Fruit fly (Drosophila melanogaster): Measurements from ENCODE around the gene CG43294.

Gene CG43294

dm6 chr3L:11957669-11958333 is at the start of gene CG43294, which contains the start of gene CG11570:
Gene CG43294, plus strand, starts transcription at chr3L:11958283.
Gene CG11570, minus strand, starts transcription at chr3L:11957769.
- TF ChIP-seq CTCF (optimal IDR thresholded peaks at IDR 0.05) (no peak), CG8478 (optimal IDR thresholded peaks at IDR 0.05) (no peak)

- TF ChIP-seq CG8478 (optimal IDR thresholded peaks at IDR 0.05): no peak
- TF ChIP-seq CTCF (optimal IDR thresholded peaks at IDR 0.05): peak; percentile 28 to 44
These were observed 39.9 kb upstream of the CG43294 start for dm6 chr3L:11918217-11918616.

dm6 chr3L:11921213-11921612 is 36.9 kb upstream of the CG43294 start, which contains the start of gene CG11588:
Gene CG11588, plus strand, starts transcription at chr3L:11921513.
- TF ChIP-seq CTCF (optimal IDR thresholded peaks at IDR 0.05): no peak
- TF ChIP-seq CG8478 (optimal IDR thresholded peaks at IDR 0.05): no peak

- no peak for TF ChIP-seq CTCF (optimal IDR thresholded peaks at IDR 0.05)
- no peak for TF ChIP-seq CG8478 (optimal IDR thresholded peaks at IDR 0.05)
These were observed 33.4 kb upstream of the CG43294 start, which contains the start of gene SdhAL for dm6 chr3L:11924657-11925056. Gene SdhAL, minus strand, starts transcription at chr3L:11924757.

- TF ChIP-seq CG8478 (optimal IDR thresholded peaks at IDR 0.05) (no peak), CTCF (optimal IDR thresholded peaks at IDR 0.05) (no peak)
These were observed 32.7 kb upstream of the CG43294 start for dm6 chr3L:11925382-11925781.

- TF ChIP-seq CTCF (optimal IDR thresholded peaks at IDR 0.05) (no peak), CG8478 (optimal IDR thresholded peaks at IDR 0.05) (no peak)
These were observed 30.8 kb upstream of the CG43294 start, which contains the start of gene byn for dm6 chr3L:11927287-11927743. Gene byn, plus strand, starts transcription at chr3L:11927693.

- no peak for TF ChIP-seq CG8478 (optimal IDR thresholded peaks at IDR 0.05)
- TF ChIP-seq CTCF (optimal IDR thresholded peaks at IDR 0.05): no peak
These were observed 26.5 kb upstream of the CG43294 start for dm6 chr3L:11931619-11932018.

dm6 chr3L:11937270-11937669 is 20.8 kb upstream of the CG43294 start:
- TF ChIP-seq CTCF (optimal IDR thresholded peaks at IDR 0.05) (no peak), CG8478 (optimal IDR thresholded peaks at IDR 0.05) (no peak)

dm6 chr3L:11938716-11939115 is 19.4 kb upstream of the CG43294 start, which contains the start of gene CG44837:
Gene CG44837, minus strand, starts transcription at chr3L:11938872.
- TF ChIP-seq CTCF (optimal IDR thresholded peaks at IDR 0.05) (no peak), CG8478 (optimal IDR thresholded peaks at IDR 0.05) (no peak)

- TF ChIP-seq CTCF (optimal IDR thresholded peaks at IDR 0.05) (no peak), CG8478 (optimal IDR thresholded peaks at IDR 0.05) (no peak)
These were observed 16.5 kb upstream of the CG43294 start, which contains the start of gene Rpt4R for dm6 chr3L:11941612-11942011. Gene Rpt4R, plus strand, starts transcription at chr3L:11941912.

- TF ChIP-seq CG8478 (optimal IDR thresholded peaks at IDR 0.05): no peak
- TF ChIP-seq CTCF (optimal IDR thresholded peaks at IDR 0.05): no peak
These were observed 13.3 kb upstream of the CG43294 start, which contains the start of gene CG5883 for dm6 chr3L:11944752-11945151. Gene CG5883, minus strand, starts transcription at chr3L:11944852.

dm6 chr3L:11947357-11947756 is 10.7 kb upstream of the CG43294 start, which contains the start of gene CG7252:
Gene CG7252, plus strand, starts transcription at chr3L:11947675.
- TF ChIP-seq CG8478 (optimal IDR thresholded peaks at IDR 0.05): no peak
- TF ChIP-seq CTCF (optimal IDR thresholded peaks at IDR 0.05): no peak

dm6 chr3L:11949539-11949938 is 8.5 kb upstream of the CG43294 start, which contains the start of gene CG17826:
Gene CG17826, plus strand, starts transcription at chr3L:11949839.
- no peak for TF ChIP-seq CTCF (optimal IDR thresholded peaks at IDR 0.05)
- TF ChIP-seq CG8478 (optimal IDR thresholded peaks at IDR 0.05): no peak

- TF ChIP-seq CG8478 (optimal IDR thresholded peaks at IDR 0.05) (no peak), CTCF (optimal IDR thresholded peaks at IDR 0.05) (no peak)
These were observed 4.9 kb upstream of the CG43294 start, which contains the start of gene obst-G for dm6 chr3L:11953217-11953616. Gene obst-G, minus strand, starts transcription at chr3L:11953317.

- TF ChIP-seq CTCF (optimal IDR thresholded peaks at IDR 0.05) (no peak), CG8478 (optimal IDR thresholded peaks at IDR 0.05) (no peak)
These were observed 4.3 kb upstream of the CG43294 start, which contains the start of gene CG7248 for dm6 chr3L:11953783-11954182. Gene CG7248, plus strand, starts transcription at chr3L:11954083.

- TF ChIP-seq CTCF (optimal IDR thresholded peaks at IDR 0.05) (no peak), CG8478 (optimal IDR thresholded peaks at IDR 0.05) (no peak)
These were observed 8.0 kb downstream of the CG43294 start, which contains the start of gene prc for dm6 chr3L:11966104-11966503. Gene prc, minus strand, starts transcription at chr3L:11966131.
